Worm (Caenorhabditis elegans) whole organism, L4/young adult: ENCODE data around the gene T13H5.1.
A peak's percentile ranks its signal among the peaks of the same experiment; 100 is the strongest.

Source experiments
- W03F9.2 ChIP-seq: fragments of 150-350 bp; optimal IDR thresholded peaks from 2 replicates; lab custom pipeline; 2014; ENCODE audit warnings: missing biosample characterization, missing genetic modification characterization
- dao-5 ChIP-seq: sonication (generic microtip); optimal IDR thresholded peaks from 2 replicates; lab custom pipeline; 2016; ENCODE audit warnings: missing genotype, missing genetic modification characterization, moderate library complexity, missing compliant biosample characterization
- him-1 ChIP-seq: sonication (generic microtip); optimal IDR thresholded peaks from 2 replicates; lab custom pipeline; 2016; ENCODE audit warnings: missing genotype, missing genetic modification reagents, missing genetic modification characterization, missing compliant biosample characterization

T13H5.1 gene

ce11 chrII:8481731-8482253 is 27.1 kb downstream of the T13H5.1 start, which contains the start of gene M05D6.5:
Gene M05D6.5, minus strand, starts transcription at chrII:8482203.
- TF ChIP-seq W03F9.2 = no peak
- TF ChIP-seq dao-5 = no peak
- TF ChIP-seq him-1 (tag; lab: Kevin White, UChicago) = no peak

- TF ChIP-seq W03F9.2 (peak; percentile 13), dao-5 (no peak), him-1 (tag; lab: Kevin White, UChicago) (no peak)
Measured at ce11 chrII:8481033-8481708, 27.7 kb downstream of the T13H5.1 start.

- TF ChIP-seq dao-5 = no peak
- TF ChIP-seq W03F9.2 = no peak
- TF ChIP-seq him-1 (tag; lab: Kevin White, UChicago) = no peak
Measured at ce11 chrII:8480166-8480565, 28.7 kb downstream of the T13H5.1 start, which contains the start of gene lact-4. Gene lact-4, minus strand, starts transcription at chrII:8480478.

ce11 chrII:8479337-8479736 is 29.5 kb downstream of the T13H5.1 start:
- TF ChIP-seq him-1 (tag; lab: Kevin White, UChicago) (no peak), W03F9.2 (no peak), dao-5 (no peak)

DNA sequence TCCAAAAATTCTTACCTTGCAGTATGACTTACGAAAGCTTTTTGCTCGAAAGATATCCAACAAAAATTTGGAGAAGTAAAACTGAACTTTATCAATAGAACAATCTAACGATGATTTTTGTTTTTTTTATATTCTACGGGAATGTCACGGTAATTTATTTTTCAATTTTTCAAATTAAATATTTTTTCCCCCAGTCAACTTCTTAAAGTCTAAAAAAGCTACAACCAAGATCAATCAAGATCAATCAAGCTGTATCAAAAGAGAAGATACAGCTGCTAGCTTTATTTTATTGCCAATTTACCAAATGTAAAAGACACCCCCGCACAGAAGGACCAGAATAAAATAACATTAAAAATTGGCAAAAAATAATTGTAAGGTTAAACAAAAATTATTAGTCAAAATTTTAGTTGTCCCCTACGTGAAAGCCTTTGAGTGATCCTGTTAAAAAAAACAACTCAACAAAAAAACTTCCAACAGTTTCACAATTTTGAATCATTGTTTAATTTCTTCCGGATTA is 33.5 kb downstream of the T13H5.1 start, which contains the start of the genes M05D6.1 and M05D6.3:
TSS of gene M05D6.1 (minus strand) at position 101 of the 517 bp plus-strand sequence.
TSS of gene M05D6.3 (plus strand) at position 467 of the 517 bp plus-strand sequence.
- TF ChIP-seq him-1 (tag; lab: Kevin White, UChicago) = no peak

DNA sequence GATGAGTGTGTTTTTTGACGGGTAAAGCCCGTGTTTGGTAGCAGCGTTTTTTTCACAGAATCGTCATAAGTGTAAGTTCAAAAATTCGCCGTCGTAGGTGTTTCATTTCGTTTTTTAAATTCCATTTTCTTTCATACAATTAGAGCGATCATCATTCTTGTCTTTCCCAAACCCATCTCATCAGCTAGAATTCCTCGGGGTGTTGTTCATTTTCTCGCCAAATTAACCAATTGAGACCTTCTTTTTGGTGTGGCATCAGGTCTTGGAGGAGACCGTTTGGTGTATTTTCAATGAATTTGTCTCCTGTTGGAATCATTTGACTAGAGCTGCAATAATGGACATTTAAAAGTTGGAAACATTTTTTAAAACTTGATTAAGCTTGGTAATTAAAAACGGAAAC is 35.9 kb downstream of the T13H5.1 start:
- TF ChIP-seq W03F9.2 (no peak), dao-5 (no peak), him-1 (tag; lab: Kevin White, UChicago) (no peak)

DNA sequence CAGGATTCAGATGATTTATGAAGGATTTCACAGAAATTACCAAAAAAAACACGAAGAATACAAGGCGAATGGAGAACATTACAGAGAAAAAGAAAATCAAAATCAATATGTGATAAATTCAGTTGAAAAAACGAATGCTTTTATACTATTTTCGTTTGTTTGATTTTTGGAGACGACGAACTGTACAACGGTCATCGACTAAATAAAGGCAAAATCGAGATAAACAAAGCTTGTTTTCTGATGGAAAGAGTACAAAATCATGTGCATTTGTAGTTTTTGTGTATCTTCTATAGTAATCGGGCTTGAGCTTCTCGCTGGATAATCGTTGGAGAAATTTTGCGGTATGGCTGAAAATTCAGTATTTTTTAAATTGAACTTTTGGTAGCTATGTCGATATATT is 37.7 kb downstream of the T13H5.1 start, which contains the start of gene M05D6.8:
TSS of gene M05D6.8 (minus strand) at position 101 of the 400 bp plus-strand sequence.
- TF ChIP-seq W03F9.2 (no peak), him-1 (tag; lab: Kevin White, UChicago) (no peak), dao-5 (no peak)

DNA sequence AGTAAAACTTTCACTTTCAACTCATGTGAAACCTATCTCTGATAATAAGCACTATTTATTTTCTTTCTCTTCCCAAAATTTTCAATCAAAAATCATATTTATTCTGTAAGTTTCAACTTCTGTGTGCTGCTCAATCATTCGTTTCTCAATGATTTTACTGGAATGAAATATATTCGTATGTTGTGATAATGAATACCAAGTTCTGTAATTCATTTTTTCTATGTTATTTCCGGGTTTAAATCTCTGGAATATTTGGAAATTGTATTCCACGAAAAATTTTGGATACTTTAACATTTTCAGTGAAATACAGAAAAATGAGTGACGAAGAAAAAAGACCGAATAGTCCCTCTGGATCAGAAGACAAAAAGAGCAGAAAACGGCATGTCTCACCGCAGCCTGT is 41.0 kb downstream of the T13H5.1 start, which contains the start of gene M05D6.2:
TSS of gene M05D6.2 (plus strand) at position 301 of the 400 bp plus-strand sequence.
- TF ChIP-seq him-1 (tag; lab: Kevin White, UChicago) = no peak
- TF ChIP-seq dao-5 = no peak
- no peak for TF ChIP-seq W03F9.2

ce11 chrII:8466874-8467273 is 42.0 kb downstream of the T13H5.1 start, which contains the start of gene F22B5.10:
Gene F22B5.10, plus strand, starts transcription at chrII:8467174.
- TF ChIP-seq W03F9.2 (no peak), dao-5 (no peak)

ce11 chrII:8464448-8464898 is 44.4 kb downstream of the T13H5.1 start, which contains the start of gene fars-3:
Gene fars-3, plus strand, starts transcription at chrII:8464848.
- TF ChIP-seq W03F9.2 = peak; percentile 48
- no peak for TF ChIP-seq him-1 (tag; lab: Kevin White, UChicago)
- no peak for TF ChIP-seq dao-5

ce11 chrII:8457438-8457837 is 51.4 kb downstream of the T13H5.1 start, which contains the start of gene zyg-9:
Gene zyg-9, plus strand, starts transcription at chrII:8457818.
- TF ChIP-seq him-1 (tag; lab: Kevin White, UChicago) (no peak), W03F9.2 (no peak), dao-5 (no peak)

ce11 chrII:8456681-8457389 is 52.0 kb downstream of the T13H5.1 start:
- TF ChIP-seq dao-5 = no peak
- no peak for TF ChIP-seq W03F9.2
- no peak for TF ChIP-seq him-1 (tag; lab: Kevin White, UChicago)

- TF ChIP-seq dao-5 = no peak
- no peak for TF ChIP-seq him-1 (tag; lab: Kevin White, UChicago)
- no peak for TF ChIP-seq W03F9.2
Measured at ce11 chrII:8456094-8456493, 52.8 kb downstream of the T13H5.1 start, which contains the start of gene F22B5.6. Gene F22B5.6, minus strand, starts transcription at chrII:8456194.

- TF ChIP-seq W03F9.2 (no peak), dao-5 (no peak), him-1 (tag; lab: Kevin White, UChicago) (no peak)
Measured at ce11 chrII:8454513-8454912, 54.3 kb downstream of the T13H5.1 start, which contains the start of gene F22B5.5. Gene F22B5.5, minus strand, starts transcription at chrII:8454613.
